Fruit fly (Drosophila melanogaster) whole organism, adult: ENCODE data around the gene Snoo.

ENCODE experiments used
- CG11617 ChIP-seq: fragments of 200-800 bp; sonication (Bioruptor generic); optimal IDR thresholded peaks from 2 replicates; lab custom pipeline; 2017; ENCODE audit warnings: mild to moderate bottlenecking, missing biosample characterization, missing genetic modification reagents, missing genetic modification characterization
- CG12768 ChIP-seq: fragments of 200-800 bp; sonication (Bioruptor generic); optimal IDR thresholded peaks from 2 replicates; lab custom pipeline; 2017; ENCODE audit warnings: missing biosample characterization, missing genetic modification characterization, mild to moderate bottlenecking, moderate library complexity, missing genetic modification reagents
- CG14711 ChIP-seq: fragments of 200-800 bp; sonication (Bioruptor generic); optimal IDR thresholded peaks from 2 replicates; lab custom pipeline; 2018; ENCODE audit warnings: missing biosample characterization, mild to moderate bottlenecking, missing genetic modification characterization, moderate library complexity
- CG1620 ChIP-seq: fragments of 200-800 bp; sonication (Bioruptor generic); optimal IDR thresholded peaks from 2 replicates; lab custom pipeline; 2016; ENCODE audit warnings: missing biosample characterization, missing genetic modification characterization
- CG33017 ChIP-seq: fragments of 200-800 bp; sonication (Bioruptor generic); optimal IDR thresholded peaks from 2 replicates; lab custom pipeline; 2018; ENCODE audit warnings: missing biosample characterization, mild to moderate bottlenecking, missing genetic modification characterization, moderate library complexity
- CG5204 ChIP-seq: fragments of 200-800 bp; sonication (Bioruptor generic); optimal IDR thresholded peaks from 2 replicates; lab custom pipeline; 2016; ENCODE audit warnings: missing biosample characterization, missing genetic modification characterization
- CG7045 ChIP-seq: fragments of 200-800 bp; sonication (Bioruptor generic); optimal IDR thresholded peaks from 2 replicates; lab custom pipeline; 2017; ENCODE audit warnings: missing biosample characterization, mild to moderate bottlenecking, missing genetic modification characterization
- CG7101 ChIP-seq: fragments of 200-800 bp; sonication (Bioruptor generic); optimal IDR thresholded peaks from 2 replicates; lab custom pipeline; 2018; ENCODE audit warnings: missing biosample characterization, mild to moderate bottlenecking, missing genetic modification characterization, moderate library complexity
- Clk ChIP-seq: fragments of 200-800 bp; sonication (Bioruptor generic); optimal IDR thresholded peaks from 2 replicates; lab custom pipeline; 2017; ENCODE audit warnings: missing biosample characterization, missing genetic modification characterization
- Crg-1 ChIP-seq: fragments of 200-800 bp; sonication (Bioruptor generic); optimal IDR thresholded peaks from 2 replicates; lab custom pipeline; 2016; ENCODE audit warnings: missing biosample characterization, missing genetic modification characterization
- Hr96 ChIP-seq: fragments of 200-800 bp; sonication (Bioruptor generic); optimal IDR thresholded peaks from 2 replicates; lab custom pipeline; 2016; ENCODE audit warnings: missing biosample characterization, missing genetic modification characterization
- Mnt ChIP-seq: fragments of 200-800 bp; sonication (Bioruptor generic); optimal IDR thresholded peaks from 2 replicates; lab custom pipeline; 2016; ENCODE audit warnings: missing biosample characterization, mild to moderate bottlenecking, missing genetic modification characterization
- bab1 ChIP-seq: fragments of 200-800 bp; sonication (Bioruptor generic); optimal IDR thresholded peaks from 3 replicates; lab custom pipeline; 2019; ENCODE audit warnings: missing biosample characterization, mild to moderate bottlenecking, missing genetic modification characterization, moderate library complexity
- cic ChIP-seq: fragments of 200-800 bp; sonication (Bioruptor generic); optimal IDR thresholded peaks from 2 replicates; lab custom pipeline; 2017; ENCODE audit warnings: missing biosample characterization, mild to moderate bottlenecking, missing genetic modification characterization, moderate library complexity
- cnc ChIP-seq, 2 experiments: fragments of >200 bp; optimal IDR thresholded peaks; 2 replicates each; lab custom pipeline; 2017
- kay ChIP-seq: fragments of 200-800 bp; sonication (Bioruptor generic); peaks from one replicate; lab custom pipeline; 2016; ENCODE audit warnings: missing biosample characterization, missing genetic modification characterization, borderline replicate concordance
- ovo ChIP-seq: fragments of 200-800 bp; sonication (Bioruptor generic); optimal IDR thresholded peaks from 2 replicates; lab custom pipeline; 2016; ENCODE audit warnings: missing biosample characterization, missing genetic modification characterization
- pad ChIP-seq: fragments of 200-800 bp; sonication (Bioruptor generic); optimal IDR thresholded peaks from 3 replicates; lab custom pipeline; 2017; ENCODE audit warnings: missing biosample characterization, missing genetic modification characterization, mild to moderate bottlenecking, moderate library complexity, missing genetic modification reagents
- tj ChIP-seq: fragments of 200-800 bp; sonication (Bioruptor generic); optimal IDR thresholded peaks from 3 replicates; lab custom pipeline; 2017; ENCODE audit warnings: missing biosample characterization, mild to moderate bottlenecking, missing genetic modification characterization, moderate library complexity
- toe ChIP-seq: fragments of 200-800 bp; sonication (Bioruptor generic); optimal IDR thresholded peaks from 2 replicates; lab custom pipeline; 2016; ENCODE audit warnings: missing biosample characterization, missing genetic modification characterization

The Snoo gene

DNA sequence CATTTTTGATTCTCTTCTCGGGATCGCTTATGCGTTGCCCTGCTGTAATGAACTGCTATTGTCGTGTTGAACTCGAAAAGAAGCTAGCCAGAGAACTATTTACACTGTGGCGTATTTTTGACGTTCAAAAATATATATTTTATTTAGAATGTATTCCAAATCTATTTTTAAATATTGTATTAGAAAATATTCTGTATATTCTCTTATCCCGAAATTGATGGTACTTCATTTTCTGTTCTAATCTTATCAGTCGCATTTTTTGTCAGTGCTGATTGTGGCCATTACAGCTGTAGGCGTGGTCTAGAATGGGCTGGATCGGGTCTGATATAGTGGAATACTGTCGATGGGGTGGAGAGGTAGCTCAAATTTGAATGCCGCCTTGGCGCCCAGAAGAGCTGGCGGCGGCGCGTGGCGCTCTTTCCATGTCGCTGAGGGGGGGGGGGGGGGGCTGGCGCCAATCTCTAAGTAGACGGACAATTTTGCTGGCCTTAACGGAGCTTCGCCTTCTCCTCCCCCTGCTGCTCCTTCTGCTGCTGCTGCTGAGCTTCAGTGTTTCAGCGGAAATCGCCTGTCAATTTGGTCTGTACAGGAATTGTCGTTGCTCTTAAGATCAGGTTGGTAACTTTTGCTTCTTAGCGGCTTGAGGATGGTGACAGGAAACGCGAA is 60.2 kb downstream of the Snoo start:
- no peak for TF ChIP-seq toe
- no peak for TF ChIP-seq Hr96 (GFP tag; lab: Kevin White, UChicago)
- TF ChIP-seq CG11617 = no peak
- no peak for TF ChIP-seq CG7101 (tag; lab: Kevin White, UChicago)
- TF ChIP-seq tj (GFP tag; lab: Kevin White, UChicago) = no peak
- TF ChIP-seq pad (GFP tag; lab: Kevin White, UChicago) = no peak
- TF ChIP-seq cic = no peak
- no peak for TF ChIP-seq Mnt (GFP tag; lab: Kevin White, UChicago)
- TF ChIP-seq CG33017 (tag; lab: Kevin White, UChicago) = no peak
- TF ChIP-seq Crg-1 (GFP tag; lab: Kevin White, UChicago) = no peak
- no peak for TF ChIP-seq CG14711

- TF ChIP-seq Mnt (GFP tag; lab: Kevin White, UChicago) (no peak), CG7101 (tag; lab: Kevin White, UChicago) (no peak), CG7045 (GFP tag; lab: Kevin White, UChicago) (no peak), pad (GFP tag; lab: Kevin White, UChicago) (no peak)
Observed at dm6 chr2L:7922088-7922487, 61.9 kb downstream of the Snoo start.

DNA sequence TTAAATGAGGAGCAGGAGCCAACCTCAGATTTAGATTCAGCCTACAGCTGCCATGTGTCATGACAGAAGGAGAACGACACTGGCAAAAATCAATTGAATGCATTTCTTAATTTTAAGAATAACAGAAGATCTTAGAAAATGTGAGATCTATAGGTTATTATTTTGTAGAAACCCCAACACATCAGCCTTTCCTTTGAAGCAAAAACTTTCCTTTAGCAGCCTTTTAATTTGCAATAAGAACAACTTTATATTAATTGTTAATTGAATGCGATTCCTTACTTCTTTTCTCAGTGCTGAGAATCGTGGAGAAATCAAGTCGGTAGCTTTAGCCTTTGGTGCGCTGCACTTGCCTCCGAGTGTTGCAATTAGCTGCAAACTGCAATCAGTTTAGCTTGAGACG is 63.4 kb downstream of the Snoo start:
- no peak for TF ChIP-seq cnc (optimal IDR thresholded peaks at IDR 0.05; lab: Kevin White, UChicago)
- no peak for TF ChIP-seq CG7101 (tag; lab: Kevin White, UChicago)
- no peak for TF ChIP-seq toe
- no peak for TF ChIP-seq pad (GFP tag; lab: Kevin White, UChicago)

DNA sequence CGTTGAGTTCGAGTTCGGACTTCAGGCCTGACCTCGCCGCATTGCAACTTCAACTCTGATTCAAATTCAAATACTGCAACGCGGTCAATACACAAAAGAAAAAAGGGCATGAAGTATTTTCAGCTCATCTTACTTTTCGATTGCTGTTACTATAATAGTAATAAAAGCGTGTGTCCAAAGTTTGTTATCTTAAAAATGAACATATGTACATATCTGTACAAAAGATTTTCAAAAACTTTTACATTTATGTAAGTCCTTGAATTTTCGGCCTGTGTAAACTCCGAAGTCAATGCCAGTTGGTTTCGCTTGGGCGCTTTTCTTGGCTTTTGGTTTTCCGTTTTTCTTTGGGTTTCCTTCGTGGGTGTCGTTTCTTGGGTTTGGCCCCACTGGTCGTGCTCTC is 65.2 kb downstream of the Snoo start:
- TF ChIP-seq CG12768 (GFP tag; lab: Kevin White, UChicago) (no peak), CG1620 (GFP tag; lab: Kevin White, UChicago) (no peak), CG7045 (GFP tag; lab: Kevin White, UChicago) (no peak)

DNA sequence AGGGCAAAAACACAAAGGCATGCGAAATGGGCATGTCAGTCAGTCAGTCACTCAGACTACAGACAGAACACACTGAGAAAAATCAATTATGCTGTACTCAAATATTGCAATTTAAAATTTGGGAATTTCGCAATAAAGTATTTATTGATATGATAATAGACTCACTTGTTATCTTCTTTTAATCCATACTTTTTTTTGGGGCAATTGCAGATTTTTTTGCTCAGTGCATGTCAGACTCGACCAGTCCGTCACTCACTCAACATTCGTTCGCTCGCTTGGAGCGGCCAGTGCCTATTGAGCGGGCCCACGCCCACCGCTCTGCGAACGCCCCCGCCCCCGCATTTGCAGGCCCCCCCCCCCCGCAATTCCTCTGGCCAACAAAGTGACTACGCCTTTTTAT is 67.6 kb downstream of the Snoo start:
- peak; percentile 41 for TF ChIP-seq CG7101 (tag; lab: Kevin White, UChicago)
- no peak for TF ChIP-seq ovo (GFP tag; lab: Kevin White, UChicago)

DNA sequence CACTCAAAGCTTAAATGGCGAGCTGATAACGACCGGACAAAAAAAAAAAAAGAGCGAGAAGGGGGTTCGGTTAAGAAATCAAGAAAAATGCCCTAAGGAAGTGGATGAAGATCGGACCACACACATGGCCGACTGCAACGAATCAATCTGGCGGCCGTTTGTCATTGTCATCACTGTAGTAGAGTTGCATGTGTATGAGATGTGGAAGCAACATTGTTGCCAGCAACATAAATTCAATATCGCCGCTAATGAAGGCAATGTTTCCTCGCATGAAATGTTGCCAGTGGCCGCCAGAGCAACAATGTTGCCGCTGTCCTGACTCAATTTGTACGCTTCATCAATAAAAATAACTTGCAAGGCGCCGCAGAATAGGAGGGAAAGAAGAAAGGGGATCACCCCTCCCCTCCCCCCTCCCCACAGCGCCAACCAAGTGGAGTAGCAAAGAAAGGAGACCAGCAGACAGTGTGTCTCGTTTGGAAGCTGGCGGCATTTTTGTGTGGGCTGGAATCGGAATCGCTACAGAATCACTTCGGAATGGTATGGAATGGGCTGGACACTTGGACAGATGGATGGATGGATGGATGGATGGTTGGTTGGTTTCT is 68.9 kb downstream of the Snoo start:
- TF ChIP-seq cnc (optimal IDR thresholded peaks at IDR 0.05; lab: Kevin White, UChicago) (no peak), bab1 (GFP tag; lab: Kevin White, UChicago) (no peak), Mnt (GFP tag; lab: Kevin White, UChicago) (no peak), Clk (no peak), tj (GFP tag; lab: Kevin White, UChicago) (no peak), CG14711 (no peak), Crg-1 (GFP tag; lab: Kevin White, UChicago) (no peak), CG11617 (no peak), CG7101 (tag; lab: Kevin White, UChicago) (no peak), pad (GFP tag; lab: Kevin White, UChicago) (no peak), toe (no peak), cic (no peak), Hr96 (GFP tag; lab: Kevin White, UChicago) (no peak), kay (GFP tag; lab: Kevin White, UChicago) (no peak)

DNA sequence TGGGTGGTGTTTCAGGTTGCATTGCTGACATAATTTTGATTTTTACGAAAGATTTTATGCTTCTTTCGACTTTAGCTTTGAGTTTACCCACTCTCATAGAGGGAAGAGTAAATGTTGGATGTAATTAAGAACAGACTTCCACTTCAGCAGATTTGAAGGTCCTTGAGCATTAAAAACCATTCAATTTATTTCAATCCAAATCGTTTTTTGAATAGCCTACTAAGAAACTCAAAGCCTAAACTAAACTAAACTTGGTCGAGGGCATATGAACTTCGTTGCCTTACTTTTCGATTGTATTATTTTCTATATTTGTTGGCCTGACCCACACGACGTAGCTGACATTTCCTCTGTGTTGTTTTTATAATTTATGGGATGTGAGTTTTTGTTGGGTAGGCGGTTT is 71.1 kb downstream of the Snoo start:
- TF ChIP-seq Clk (no peak), CG14711 (no peak), CG7101 (tag; lab: Kevin White, UChicago) (no peak), Crg-1 (GFP tag; lab: Kevin White, UChicago) (no peak), CG11617 (no peak), CG1620 (GFP tag; lab: Kevin White, UChicago) (no peak), CG7045 (GFP tag; lab: Kevin White, UChicago) (no peak), CG5204 (no peak), kay (GFP tag; lab: Kevin White, UChicago) (no peak), pad (GFP tag; lab: Kevin White, UChicago) (no peak), toe (no peak), CG12768 (GFP tag; lab: Kevin White, UChicago) (no peak), cnc (optimal IDR thresholded peaks at IDR 0.05; lab: Kevin White, UChicago) (no peak)
